Worm (Caenorhabditis elegans): ENCODE data around the gene haly-1.

- TF ChIP-seq nhr-23 (tag; optimal IDR thresholded peaks at IDR 0.05) (no peak), nfya-1 (tag; optimal IDR thresholded peaks at IDR 0.05; ENCODE audit: insufficient read depth) (no peak), egl-27 (tag; optimal IDR thresholded peaks at IDR 0.05) (no peak), skn-1 (tag; optimal IDR thresholded peaks at IDR 0.05) (no peak), mdl-1 (tag; optimal IDR thresholded peaks at IDR 0.05) (no peak), R02D3.7 (tag; optimal IDR thresholded peaks at IDR 0.05) (no peak)
These were observed 35.7 kb upstream of the haly-1 start for ce11 chrX:10932087-10932486.

Data from whole organism, L3 larva.